Worm (Caenorhabditis elegans): ENCODE data around the gene ash-2.

Gene ash-2

ce11 chrII:11967507-11968127 is 12.0 kb upstream of the ash-2 start, which contains the start of gene W03C9.5 (continued):
- TF ChIP-seq pag-3 (tag; optimal IDR thresholded peaks at IDR 0.05; ENCODE audit: borderline replicate concordance, insufficient read depth): peak; percentile 70
- peak; percentile 94 for TF ChIP-seq lir-3 (tag; optimal IDR thresholded peaks at IDR 0.05; ENCODE audit: poor library complexity)
- peak; percentile 97 for TF ChIP-seq lin-14 (GFP tag; optimal IDR thresholded peaks at IDR 0.05)
- TF ChIP-seq F16B12.6 (tag; optimal IDR thresholded peaks at IDR 0.05): peak; percentile 60
- peak; percentile 75 for TF ChIP-seq mef-2 (tag; optimal IDR thresholded peaks at IDR 0.05)
- peak; percentile 90 for TF ChIP-seq jun-1 (tag; optimal IDR thresholded peaks at IDR 0.05)

ce11 chrII:11968275-11968674 is 11.4 kb upstream of the ash-2 start, which contains the start of gene mex-1:
Gene mex-1 (plus strand): TSS chrII:11968637.
- no peak for TF ChIP-seq aha-1 (tag; optimal IDR thresholded peaks at IDR 0.05)
- no peak for TF ChIP-seq ztf-4 (tag; optimal IDR thresholded peaks at IDR 0.05)
- TF ChIP-seq unc-86 (tag; optimal IDR thresholded peaks at IDR 0.05): no peak
- no peak for TF ChIP-seq isw-1 (GFP tag; IDR thresholded peaks at IDR 0.05)

ce11 chrII:11969033-11969432 is 10.6 kb upstream of the ash-2 start:
- TF ChIP-seq fkh-4 (tag; optimal IDR thresholded peaks at IDR 0.05; ENCODE audit: borderline replicate concordance) (no peak), lsy-2 (tag; optimal IDR thresholded peaks at IDR 0.05) (no peak), zag-1 (tag; optimal IDR thresholded peaks at IDR 0.05) (no peak), swsn-7 (tag; optimal IDR thresholded peaks at IDR 0.05) (no peak), lin-13 (GFP tag; optimal IDR thresholded peaks at IDR 0.05) (no peak), hlh-4 (tag; optimal IDR thresholded peaks at IDR 0.05) (no peak)

- TF ChIP-seq C04F5.9 (tag; optimal IDR thresholded peaks at IDR 0.05): no peak
- TF ChIP-seq blmp-1 (tag; optimal IDR thresholded peaks at IDR 0.05): no peak
- TF ChIP-seq jun-1 (tag; optimal IDR thresholded peaks at IDR 0.05): no peak
- TF ChIP-seq mdl-1 (tag; optimal IDR thresholded peaks at IDR 0.05): no peak
- no peak for TF ChIP-seq nhr-90 (tag; optimal IDR thresholded peaks at IDR 0.05; ENCODE audit: poor library complexity)
- TF ChIP-seq lin-35 (GFP tag; optimal IDR thresholded peaks at IDR 0.05): no peak
- TF ChIP-seq nhr-84 (tag; optimal IDR thresholded peaks at IDR 0.05): no peak
- TF ChIP-seq nhr-47 (tag; optimal IDR thresholded peaks at IDR 0.05): no peak
- no peak for TF ChIP-seq isw-1 (GFP tag; IDR thresholded peaks at IDR 0.05)
- no peak for TF ChIP-seq fos-1 (tag; optimal IDR thresholded peaks at IDR 0.05)
- no peak for TF ChIP-seq sup-37 (GFP tag; optimal IDR thresholded peaks at IDR 0.05)
- TF ChIP-seq dpl-1 (GFP tag; optimal IDR thresholded peaks at IDR 0.05): no peak
- no peak for TF ChIP-seq swsn-7 (tag; optimal IDR thresholded peaks at IDR 0.05)
- no peak for TF ChIP-seq tbx-2 (tag; optimal IDR thresholded peaks at IDR 0.05)
- no peak for TF ChIP-seq ceh-63 (GFP tag; optimal IDR thresholded peaks at IDR 0.05)
- no peak for TF ChIP-seq ets-5 (GFP tag; IDR thresholded peaks at IDR 0.05)
- TF ChIP-seq lin-13 (GFP tag; optimal IDR thresholded peaks at IDR 0.05): no peak
These were observed 8.5 kb upstream of the ash-2 start for ce11 chrII:11971009-11971636.

- TF ChIP-seq unc-130 (tag; optimal IDR thresholded peaks at IDR 0.05) (no peak), lir-3 (tag; optimal IDR thresholded peaks at IDR 0.05; ENCODE audit: poor library complexity) (no peak), lsy-2 (tag; optimal IDR thresholded peaks at IDR 0.05) (no peak), sup-37 (GFP tag; optimal IDR thresholded peaks at IDR 0.05) (no peak), egl-13 (tag; optimal IDR thresholded peaks at IDR 0.05) (no peak), nhr-71 (tag; optimal IDR thresholded peaks at IDR 0.05) (no peak), C34B4.2 (tag; optimal IDR thresholded peaks at IDR 0.05) (no peak), ceh-82 (tag; optimal IDR thresholded peaks at IDR 0.05) (no peak), unc-86 (tag; optimal IDR thresholded peaks at IDR 0.05) (no peak), ama-1 (optimal IDR thresholded peaks at IDR 0.05) (no peak), rnt-1 (tag; optimal IDR thresholded peaks at IDR 0.05) (no peak), elt-2 (tag; optimal IDR thresholded peaks at IDR 0.05) (no peak), vab-15 (tag; optimal IDR thresholded peaks at IDR 0.05) (no peak), jun-1 (tag; optimal IDR thresholded peaks at IDR 0.05) (no peak)
These were observed 7.4 kb upstream of the ash-2 start for ce11 chrII:11972266-11972665.

All from whole organism, L1 larva.